Fruit fly (Drosophila melanogaster) whole organism, embryonic: Measurements from ENCODE around the gene Rabex-5.
A peak's percentile ranks its signal among the peaks of the same experiment; 100 is the strongest.

Experiments
- Ada2b ChIP-seq: fragments of 200-800 bp; sonication (Bioruptor generic); IDR thresholded peaks from 2 replicates; pipeline ENCODE4 v1.3.6; 2022; ENCODE audit warnings: missing biosample characterization, missing genetic modification characterization
- CG10267 ChIP-seq: fragments of 200-800 bp; sonication (Bioruptor generic); optimal IDR thresholded peaks from 2 replicates; lab custom pipeline; 2018; ENCODE audit warnings: missing biosample characterization, mild to moderate bottlenecking, missing genetic modification characterization, moderate library complexity
- CG10431 ChIP-seq: fragments of 200-800 bp; sonication (Bioruptor generic); optimal IDR thresholded peaks from 3 replicates; lab custom pipeline; 2018; ENCODE audit warnings: missing biosample characterization, mild to moderate bottlenecking, missing genetic modification characterization
- CG10654 ChIP-seq: fragments of 200-800 bp; sonication (Bioruptor generic); optimal IDR thresholded peaks from 2 replicates; lab custom pipeline; 2016; ENCODE audit warnings: missing biosample characterization, missing genetic modification characterization
- CG11398 ChIP-seq: fragments of 200-800 bp; sonication (Bioruptor generic); optimal IDR thresholded peaks from 2 replicates; lab custom pipeline; 2016; ENCODE audit warnings: missing biosample characterization, missing genetic modification characterization
- CG11723 ChIP-seq: fragments of 200-800 bp; sonication (Bioruptor generic); optimal IDR thresholded peaks from 2 replicates; lab custom pipeline; 2017; ENCODE audit warnings: missing biosample characterization, mild to moderate bottlenecking, missing genetic modification characterization
- CG12104 ChIP-seq: fragments of 200-800 bp; sonication (Bioruptor generic); optimal IDR thresholded peaks from 3 replicates; lab custom pipeline; 2016; ENCODE audit warnings: missing biosample characterization, missing genetic modification characterization
- CG14014 ChIP-seq: fragments of 200-800 bp; sonication (Bioruptor generic); IDR thresholded peaks from 2 replicates; pipeline ENCODE4 v1.3.6; 2022; ENCODE audit warnings: missing biosample characterization, missing genetic modification characterization
- CG15479 ChIP-seq: fragments of 200-800 bp; sonication (Bioruptor generic); optimal IDR thresholded peaks from 3 replicates; lab custom pipeline; 2019; ENCODE audit warnings: missing biosample characterization, mild to moderate bottlenecking, missing genetic modification characterization, moderate library complexity
- CG15514 ChIP-seq: fragments of 200-800 bp; sonication (Bioruptor generic); optimal IDR thresholded peaks from 3 replicates; lab custom pipeline; 2017; ENCODE audit warnings: missing biosample characterization, missing genetic modification characterization, mild to moderate bottlenecking, moderate library complexity, missing genetic modification reagents
- CG18619 ChIP-seq: fragments of 200-800 bp; sonication (Bioruptor generic); optimal IDR thresholded peaks from 3 replicates; lab custom pipeline; 2017; ENCODE audit warnings: missing biosample characterization, mild to moderate bottlenecking, missing genetic modification characterization
- CG18764 ChIP-seq: fragments of 200-800 bp; sonication (Bioruptor generic); optimal IDR thresholded peaks from 3 replicates; lab custom pipeline; 2016; ENCODE audit warnings: missing biosample characterization, missing genetic modification characterization
- CG2129 ChIP-seq: fragments of 200-800 bp; sonication (Bioruptor generic); IDR thresholded peaks from 2 replicates; pipeline ENCODE4 v1.3.6; 2022; ENCODE audit warnings: missing biosample characterization, missing genetic modification characterization; ENCODE audit not compliant: partially characterized antibody
- CG2199 ChIP-seq: fragments of 200-800 bp; sonication (Bioruptor generic); IDR thresholded peaks from 3 replicates; pipeline ENCODE4 v1.3.6; 2022; ENCODE audit warnings: missing biosample characterization, missing genetic modification characterization
- CG4360 ChIP-seq: fragments of 200-800 bp; sonication (Bioruptor generic); IDR thresholded peaks from 2 replicates; pipeline ENCODE4 v1.3.6; 2022; ENCODE audit warnings: missing biosample characterization, missing genetic modification characterization
- CG6254 ChIP-seq: fragments of 200-800 bp; sonication (Bioruptor generic); optimal IDR thresholded peaks from 3 replicates; lab custom pipeline; 2017; ENCODE audit warnings: mild to moderate bottlenecking, missing biosample characterization, missing genetic modification reagents, missing genetic modification characterization
- CG6813 ChIP-seq: fragments of 200-800 bp; sonication (Bioruptor generic); optimal IDR thresholded peaks from 2 replicates; lab custom pipeline; 2017; ENCODE audit warnings: missing biosample characterization, missing genetic modification characterization, mild to moderate bottlenecking, moderate library complexity, missing genetic modification reagents
- CG7271 ChIP-seq: fragments of 200-800 bp; sonication (Bioruptor generic); optimal IDR thresholded peaks from 2 replicates; lab custom pipeline; 2018; ENCODE audit warnings: missing biosample characterization, mild to moderate bottlenecking, missing genetic modification characterization, moderate library complexity
- CG9817 ChIP-seq: fragments of 200-800 bp; sonication (Bioruptor generic); optimal IDR thresholded peaks from 2 replicates; lab custom pipeline; 2018; ENCODE audit warnings: missing biosample characterization, mild to moderate bottlenecking, missing genetic modification characterization, moderate library complexity
- D19B ChIP-seq: fragments of 200-800 bp; sonication (Bioruptor generic); optimal IDR thresholded peaks from 2 replicates; lab custom pipeline; 2017; ENCODE audit warnings: missing biosample characterization, mild to moderate bottlenecking, missing genetic modification characterization
- Deaf1 ChIP-seq: fragments of 200-800 bp; optimal IDR thresholded peaks from 3 replicates; lab custom pipeline; 2019; ENCODE audit warnings: missing biosample characterization, mild to moderate bottlenecking, missing genetic modification characterization, moderate library complexity
- Dll ChIP-seq: fragments of 200-800 bp; sonication (Bioruptor generic); IDR thresholded peaks from 4 replicates; pipeline ENCODE4 v1.3.6; 2022; ENCODE audit warnings: missing biosample characterization, missing genetic modification characterization; ENCODE audit not compliant: partially characterized antibody
- ERR ChIP-seq: fragments of 200-800 bp; sonication (Bioruptor generic); optimal IDR thresholded peaks from 2 replicates; lab custom pipeline; 2016; ENCODE audit warnings: missing biosample characterization, missing genetic modification characterization
- Eip74EF ChIP-seq, 2 experiments: fragments of 200-800 bp in 1 of 2; fragments of >200 bp in 1 of 2; sonication (Bioruptor generic) in 1 of 2; optimal IDR thresholded peaks; 2 replicates each; lab custom pipeline; 2017 to 2019; ENCODE audit warnings: missing biosample characterization in 2 of 2, missing genetic modification characterization in 2 of 2, mild to moderate bottlenecking in 1 of 2, moderate library complexity in 1 of 2
- HLH3B ChIP-seq: fragments of 200-800 bp; sonication (Bioruptor generic); IDR thresholded peaks from 2 replicates; pipeline ENCODE4 v1.3.6; 2022; ENCODE audit warnings: missing biosample characterization, missing genetic modification characterization
- HLH4C ChIP-seq: fragments of 200-800 bp; sonication (Bioruptor generic); IDR thresholded peaks from 3 replicates; pipeline ENCODE4 v1.3.6; 2022; ENCODE audit warnings: missing biosample characterization, missing genetic modification characterization; ENCODE audit not compliant: partially characterized antibody
- Optix ChIP-seq: fragments of 200-800 bp; sonication (Bioruptor generic); IDR thresholded peaks from 3 replicates; pipeline ENCODE4 v1.3.6; 2022; ENCODE audit warnings: missing biosample characterization, missing genetic modification characterization
- Scr ChIP-seq: fragments of 200-800 bp; sonication (Bioruptor generic); IDR thresholded peaks from 2 replicates; pipeline ENCODE4 v1.3.6; 2022; ENCODE audit warnings: missing biosample characterization, missing genetic modification characterization; ENCODE audit not compliant: partially characterized antibody
- Usf ChIP-seq: fragments of 200-800 bp; sonication (Bioruptor generic); optimal IDR thresholded peaks from 2 replicates; lab custom pipeline; 2017; ENCODE audit warnings: missing genotype, missing biosample characterization, missing genetic modification characterization
- az2 ChIP-seq: fragments of 200-800 bp; sonication (Bioruptor generic); optimal IDR thresholded peaks from 3 replicates; lab custom pipeline; 2016; ENCODE audit warnings: missing biosample characterization, missing genetic modification characterization
- chif ChIP-seq, 2 experiments: fragments of 200-800 bp; sonication (Bioruptor generic); optimal IDR thresholded peaks; 3 replicates each; lab custom pipeline; 2016; ENCODE audit warnings: missing biosample characterization in 2 of 2, missing genetic modification characterization in 2 of 2
- chm ChIP-seq: fragments of 200-800 bp; sonication (Bioruptor generic); IDR thresholded peaks from 2 replicates; pipeline ENCODE4 v1.3.6; 2022; ENCODE audit warnings: missing biosample characterization, missing genetic modification characterization
- ci ChIP-seq: fragments of 200-800 bp; sonication (Bioruptor generic); IDR thresholded peaks from 3 replicates; pipeline ENCODE4 v1.3.6; 2022; ENCODE audit warnings: missing biosample characterization, missing genetic modification characterization
- crol ChIP-seq: fragments of 200-800 bp; sonication (Bioruptor generic); IDR thresholded peaks from 2 replicates; pipeline ENCODE4 v1.3.6; 2022; ENCODE audit warnings: missing biosample characterization, missing genetic modification characterization
- emc ChIP-seq: fragments of 200-800 bp; sonication (Bioruptor generic); optimal IDR thresholded peaks from 2 replicates; lab custom pipeline; 2016; ENCODE audit warnings: missing biosample characterization, missing genetic modification characterization
- en ChIP-seq: fragments of 200-800 bp; sonication (Bioruptor generic); optimal IDR thresholded peaks from 2 replicates; lab custom pipeline; 2016; ENCODE audit warnings: missing biosample characterization, missing genetic modification characterization
- fd3F ChIP-seq: fragments of 200-800 bp; sonication (Bioruptor generic); optimal IDR thresholded peaks from 2 replicates; lab custom pipeline; 2018; ENCODE audit warnings: missing biosample characterization, mild to moderate bottlenecking, missing genetic modification characterization, moderate library complexity
- fu2 ChIP-seq: fragments of 200-800 bp; sonication (Bioruptor generic); optimal IDR thresholded peaks from 2 replicates; lab custom pipeline; 2016; ENCODE audit warnings: missing biosample characterization, missing genetic modification characterization
- gce ChIP-seq: fragments of 200-800 bp; sonication (Bioruptor generic); IDR thresholded peaks from 3 replicates; pipeline ENCODE4 v1.3.6; 2022; ENCODE audit warnings: missing biosample characterization, missing genetic modification characterization
- jigr1 ChIP-seq: fragments of 200-800 bp; sonication (Bioruptor generic); IDR thresholded peaks from 3 replicates; pipeline ENCODE4 v1.3.6; 2022; ENCODE audit warnings: missing biosample characterization, missing genetic modification characterization
- kah ChIP-seq: fragments of 200-800 bp; sonication (Bioruptor generic); optimal IDR thresholded peaks from 2 replicates; lab custom pipeline; 2018; ENCODE audit warnings: missing biosample characterization, mild to moderate bottlenecking, missing genetic modification characterization
- pb ChIP-seq: fragments of 200-800 bp; sonication (Bioruptor generic); optimal IDR thresholded peaks from 3 replicates; lab custom pipeline; 2016; ENCODE audit warnings: missing biosample characterization, missing genetic modification characterization
- phol ChIP-seq: fragments of 200-800 bp; sonication (Bioruptor generic); optimal IDR thresholded peaks from 3 replicates; lab custom pipeline; 2018; ENCODE audit warnings: missing biosample characterization, mild to moderate bottlenecking, missing genetic modification characterization, moderate library complexity
- ranshi ChIP-seq: fragments of 200-800 bp; sonication (Bioruptor generic); IDR thresholded peaks from 2 replicates; pipeline ENCODE4 v1.3.6; 2022; ENCODE audit warnings: missing biosample characterization, missing genetic modification characterization
- repo ChIP-seq: fragments of 200-800 bp; sonication (Bioruptor generic); optimal IDR thresholded peaks from 2 replicates; lab custom pipeline; 2016; ENCODE audit warnings: missing biosample characterization, missing genetic modification characterization
- sc ChIP-seq, 3 experiments: fragments of >200 bp in 2 of 3; fragments of 200-800 bp in 1 of 3; sonication (Bioruptor generic) in 1 of 3; optimal IDR thresholded peaks; 2 replicates in 2 of 3; 3 replicates in 1 of 3; lab custom pipeline; 2017; ENCODE audit warnings: mild to moderate bottlenecking in 1 of 3, missing biosample characterization in 1 of 3, missing genetic modification characterization in 1 of 3, missing genetic modification reagents in 1 of 3
- schlank ChIP-seq: fragments of 200-800 bp; sonication (Bioruptor generic); optimal IDR thresholded peaks from 2 replicates; lab custom pipeline; 2018; ENCODE audit warnings: missing biosample characterization, mild to moderate bottlenecking, missing genetic modification characterization
- sisA ChIP-seq: fragments of 200-800 bp; sonication (Bioruptor generic); IDR thresholded peaks from 2 replicates; pipeline ENCODE4 v1.3.6; 2022; ENCODE audit warnings: missing biosample characterization, missing genetic modification characterization
- tap ChIP-seq: fragments of 200-800 bp; optimal IDR thresholded peaks from 3 replicates; lab custom pipeline; 2019; ENCODE audit warnings: missing biosample characterization, mild to moderate bottlenecking, missing genetic modification characterization, moderate library complexity

Gene Rabex-5

dm6 chr3L:1319097-1319725 lies 23.5 kb downstream of the Rabex-5 start (continued):
- TF ChIP-seq tap (tag; lab: Kevin White, UChicago): peak; percentile 82
- TF ChIP-seq Eip74EF (GFP tag; optimal IDR thresholded peaks at IDR 0.05; lab: Kevin White, UChicago): peak in 1 of 2 experiments; percentile 46
- no peak for TF ChIP-seq schlank (tag; lab: Kevin White, UChicago)
- peak; percentile 51 for TF ChIP-seq CG4360 (GFP tag; lab: Robert Waterston, UW)
- TF ChIP-seq CG14014 (GFP tag; lab: Robert Waterston, UW): peak; percentile 42; the same call in 1 of the 2 replicates
- peak; percentile 83 for TF ChIP-seq Optix (GFP tag; lab: Robert Waterston, UW)
- TF ChIP-seq HLH4C (GFP tag; lab: Robert Waterston, UW): no peak
- no peak for TF ChIP-seq CG7271
- no peak for TF ChIP-seq CG11398 (GFP tag; lab: Kevin White, UChicago)
- no peak for TF ChIP-seq Dll (GFP tag; lab: Robert Waterston, UW)
- TF ChIP-seq chif (GFP tag; optimal IDR thresholded peaks at IDR 0.05; lab: Kevin White, UChicago): peak; percentile 79 to 83
- no peak for TF ChIP-seq CG10431 (GFP tag; lab: Kevin White, UChicago)
- peak; percentile 86 for TF ChIP-seq gce (GFP tag; lab: Robert Waterston, UW)
- no peak; the same call in 2 of the 3 replicates for TF ChIP-seq CG2199 (GFP tag; lab: Robert Waterston, UW)
- TF ChIP-seq CG2129: no peak
- peak; percentile 70 for TF ChIP-seq CG11723
- TF ChIP-seq sc (optimal IDR thresholded peaks at IDR 0.05; lab: Kevin White, UChicago): no peak
- peak; percentile 72 for TF ChIP-seq sc (GFP tag; optimal IDR thresholded peaks at IDR 0.05; lab: Kevin White, UChicago)
- TF ChIP-seq CG12104 (GFP tag; lab: Kevin White, UChicago): peak; percentile 16
- peak; percentile 28 for TF ChIP-seq Deaf1 (tag; lab: Kevin White, UChicago)
- TF ChIP-seq fd3F (GFP tag; lab: Kevin White, UChicago): no peak
- peak; percentile 78 for TF ChIP-seq Ada2b (GFP tag; lab: Robert Waterston, UW)
- TF ChIP-seq az2: peak; percentile 87
- TF ChIP-seq emc (GFP tag; lab: Kevin White, UChicago): no peak
- TF ChIP-seq sisA: peak; percentile 92
- peak; percentile 25 for TF ChIP-seq repo (GFP tag; lab: Kevin White, UChicago)
- peak; percentile 65 for TF ChIP-seq CG6813 (GFP tag; lab: Kevin White, UChicago)
- TF ChIP-seq fu2 (GFP tag; lab: Kevin White, UChicago): peak; percentile 8
- TF ChIP-seq phol (tag; lab: Kevin White, UChicago): peak; percentile 86
- TF ChIP-seq jigr1: 0 out of 3 replicates have a peak, but pooled peaks have one; percentile 48
- TF ChIP-seq ERR (GFP tag; lab: Kevin White, UChicago): no peak
- peak; percentile 63 for TF ChIP-seq ranshi (GFP tag; lab: Robert Waterston, UW)
- 0 out of 2 replicates have a peak, but pooled peaks have one; percentile 13 for TF ChIP-seq crol
- peak; percentile 19 for TF ChIP-seq CG15514 (GFP tag; lab: Kevin White, UChicago)
- TF ChIP-seq CG15479 (GFP tag; lab: Kevin White, UChicago): no peak
- TF ChIP-seq chm (GFP tag; lab: Robert Waterston, UW): peak; percentile 73
- peak; percentile 64 for TF ChIP-seq kah
- peak; percentile 32 for TF ChIP-seq CG9817 (tag; lab: Kevin White, UChicago)
- TF ChIP-seq Scr: no peak
- peak; percentile 74 for TF ChIP-seq CG6254 (GFP tag; lab: Kevin White, UChicago)
- peak; percentile 57 for TF ChIP-seq CG18619
- peak; percentile 77 for TF ChIP-seq CG10654
- peak; percentile 54 for TF ChIP-seq pb (GFP tag; lab: Kevin White, UChicago)
- peak; percentile 21 for TF ChIP-seq CG10267
- TF ChIP-seq ci (GFP tag; lab: Robert Waterston, UW): peak; percentile 95
- peak; percentile 85 for TF ChIP-seq HLH3B (GFP tag; lab: Robert Waterston, UW)
- TF ChIP-seq D19B (GFP tag; lab: Kevin White, UChicago): no peak
- TF ChIP-seq Usf (GFP tag; lab: Kevin White, UChicago): no peak
- TF ChIP-seq en (GFP tag; lab: Kevin White, UChicago): peak; percentile 49
- TF ChIP-seq CG18764 (GFP tag; lab: Kevin White, UChicago): peak; percentile 64
